Worm (Caenorhabditis elegans): ENCODE results near the gene F31E3.12.
A peak's percentile ranks its signal among the peaks of the same experiment; 100 is the strongest.

Gene F31E3.12

ce11 chrIII:6929558-6930167, 39.5 kb upstream of the F31E3.12 start, which contains the start of gene inf-1 (continued):
- TF ChIP-seq ces-1 (GFP tag; optimal IDR thresholded peaks at IDR 0.05) = no peak
- no peak for TF ChIP-seq nhr-11 (tag; optimal IDR thresholded peaks at IDR 0.05)
- TF ChIP-seq lsy-2 (tag; optimal IDR thresholded peaks at IDR 0.05) = peak; percentile 67 to 88
- no peak for TF ChIP-seq unc-30 (tag; optimal IDR thresholded peaks at IDR 0.05)
- TF ChIP-seq zip-4 (GFP tag; optimal IDR thresholded peaks at IDR 0.05) = no peak
- TF ChIP-seq C34B4.2 (tag; optimal IDR thresholded peaks at IDR 0.05) = no peak
- TF ChIP-seq ama-1 (optimal IDR thresholded peaks at IDR 0.05) = no peak
- TF ChIP-seq fkh-8 (tag; optimal IDR thresholded peaks at IDR 0.05) = peak; percentile 14
- TF ChIP-seq elt-2 (tag; optimal IDR thresholded peaks at IDR 0.05) = no peak
- no peak for TF ChIP-seq irx-1 (tag; optimal IDR thresholded peaks at IDR 0.05)
- peak; percentile 67 for TF ChIP-seq lin-15B (tag; optimal IDR thresholded peaks at IDR 0.05)
- TF ChIP-seq hpl-2 (GFP tag; optimal IDR thresholded peaks at IDR 0.05) = no peak
- no peak for TF ChIP-seq nhr-84 (tag; optimal IDR thresholded peaks at IDR 0.05)
- no peak for TF ChIP-seq C04F5.9 (tag; optimal IDR thresholded peaks at IDR 0.05)
- TF ChIP-seq nhr-12 (tag; optimal IDR thresholded peaks at IDR 0.05) = no peak
- TF ChIP-seq nhr-90 (tag; optimal IDR thresholded peaks at IDR 0.05; ENCODE audit: poor library complexity) = no peak
- peak; percentile 16 for TF ChIP-seq F16B12.6 (tag; optimal IDR thresholded peaks at IDR 0.05)
- peak; percentile 25 for TF ChIP-seq lin-13 (GFP tag; optimal IDR thresholded peaks at IDR 0.05)
- TF ChIP-seq lin-35 (GFP tag; optimal IDR thresholded peaks at IDR 0.05) = peak; percentile 69 to 81
- no peak for TF ChIP-seq hlh-4 (tag; optimal IDR thresholded peaks at IDR 0.05)
- peak; percentile 57 for TF ChIP-seq nhr-85 (tag)
- TF ChIP-seq skn-1 (tag; optimal IDR thresholded peaks at IDR 0.05) = peak; percentile 48
- no peak for TF ChIP-seq zag-1 (tag; optimal IDR thresholded peaks at IDR 0.05)
- peak; percentile 56 for TF ChIP-seq snu-23 (GFP tag; optimal IDR thresholded peaks at IDR 0.05)
- TF ChIP-seq ceh-88 (GFP tag; IDR thresholded peaks at IDR 0.05) = no peak
- TF ChIP-seq rnt-1 (tag; optimal IDR thresholded peaks at IDR 0.05) = peak; percentile 29
- no peak for TF ChIP-seq mab-9 (GFP tag; IDR thresholded peaks at IDR 0.05)
- TF ChIP-seq dsc-1 (tag; optimal IDR thresholded peaks at IDR 0.05) = no peak
- no peak for TF ChIP-seq ets-5 (GFP tag; IDR thresholded peaks at IDR 0.05)
- TF ChIP-seq swsn-7 (tag; optimal IDR thresholded peaks at IDR 0.05) = peak; percentile 26
- TF ChIP-seq egl-13 (tag; optimal IDR thresholded peaks at IDR 0.05) = no peak
- TF ChIP-seq efl-3 (GFP tag; optimal IDR thresholded peaks at IDR 0.05) = no peak
- TF ChIP-seq pag-3 (tag; optimal IDR thresholded peaks at IDR 0.05; ENCODE audit: borderline replicate concordance, insufficient read depth) = no peak
- no peak for TF ChIP-seq fkh-4 (tag; optimal IDR thresholded peaks at IDR 0.05; ENCODE audit: borderline replicate concordance)
- peak; percentile 25 for TF ChIP-seq unc-130 (tag; optimal IDR thresholded peaks at IDR 0.05)
- TF ChIP-seq pax-3 (tag; optimal IDR thresholded peaks at IDR 0.05) = no peak
- no peak for TF ChIP-seq mdl-1 (tag; optimal IDR thresholded peaks at IDR 0.05)
- no peak for TF ChIP-seq Y116A8C.19 (tag; optimal IDR thresholded peaks at IDR 0.05; ENCODE audit: borderline replicate concordance)
- peak in 1 of 3 experiments; percentile 40 for TF ChIP-seq ceh-82 (tag; optimal IDR thresholded peaks at IDR 0.05)
- no peak for TF ChIP-seq nhr-77 (tag; optimal IDR thresholded peaks at IDR 0.05)
- peak; percentile 34 for TF ChIP-seq nhr-20 (tag; optimal IDR thresholded peaks at IDR 0.05)
- TF ChIP-seq unc-98 (GFP tag; IDR thresholded peaks at IDR 0.05) = no peak
- no peak for TF ChIP-seq alr-1 (tag; optimal IDR thresholded peaks at IDR 0.05; ENCODE audit: borderline replicate concordance)
- TF ChIP-seq ceh-8 (GFP tag; optimal IDR thresholded peaks at IDR 0.05) = no peak
- TF ChIP-seq unc-86 (tag; optimal IDR thresholded peaks at IDR 0.05) = no peak
- TF ChIP-seq sptf-1 (tag; optimal IDR thresholded peaks at IDR 0.05) = no peak
- TF ChIP-seq nhr-47 (tag; optimal IDR thresholded peaks at IDR 0.05) = peak; percentile 18
- TF ChIP-seq jun-1 (tag; optimal IDR thresholded peaks at IDR 0.05) = no peak
- no peak for TF ChIP-seq tbx-2 (tag; optimal IDR thresholded peaks at IDR 0.05)
- no peak for TF ChIP-seq egl-27 (tag; optimal IDR thresholded peaks at IDR 0.05)
- no peak for TF ChIP-seq ceh-90 (tag; optimal IDR thresholded peaks at IDR 0.05)

All from whole organism, L1 larva.